Fruit fly (Drosophila melanogaster) whole organism, embryonic: ENCODE results near the gene Syx4.

Experiments used
- Atf6 ChIP-seq: fragments of 200-800 bp; sonication (Bioruptor generic); IDR thresholded peaks from 2 replicates; pipeline ENCODE4 v1.3.6; 2022; ENCODE audit warnings: missing biosample characterization, missing genetic modification characterization
- Bteb2 ChIP-seq: fragments of 200-800 bp; sonication (Bioruptor generic); optimal IDR thresholded peaks from 2 replicates; lab custom pipeline; 2016; ENCODE audit warnings: missing biosample characterization, missing genetic modification characterization
- CG10321 ChIP-seq: fragments of 200-800 bp; sonication (Bioruptor generic); IDR thresholded peaks from 2 replicates; pipeline ENCODE4 v1.3.6; 2022; ENCODE audit warnings: missing biosample characterization, missing genetic modification characterization
- CG11093 ChIP-seq: fragments of 200-800 bp; sonication (Bioruptor generic); IDR thresholded peaks from 3 replicates; pipeline ENCODE4 v1.3.6; 2022; ENCODE audit warnings: missing biosample characterization, missing genetic modification characterization
- CG11504 ChIP-seq: fragments of 200-800 bp; sonication (Bioruptor generic); optimal IDR thresholded peaks from 3 replicates; lab custom pipeline; 2019; ENCODE audit warnings: missing biosample characterization, mild to moderate bottlenecking, missing genetic modification characterization, moderate library complexity
- CG12942 ChIP-seq: fragments of 200-800 bp; sonication (Bioruptor generic); optimal IDR thresholded peaks from 3 replicates; lab custom pipeline; 2016; ENCODE audit warnings: missing biosample characterization, missing genetic modification characterization
- CG13296 ChIP-seq: fragments of 200-800 bp; sonication (Bioruptor generic); optimal IDR thresholded peaks from 3 replicates; lab custom pipeline; 2018; ENCODE audit warnings: missing biosample characterization, mild to moderate bottlenecking, missing genetic modification characterization
- CG14050 ChIP-seq: fragments of 200-800 bp; sonication (Bioruptor generic); IDR thresholded peaks from 3 replicates; pipeline ENCODE4 v1.3.6; 2022; ENCODE audit warnings: missing biosample characterization, missing genetic modification characterization
- CG15269 ChIP-seq: fragments of 200-800 bp; sonication (Bioruptor generic); optimal IDR thresholded peaks from 2 replicates; lab custom pipeline; 2018; ENCODE audit warnings: missing biosample characterization, mild to moderate bottlenecking, missing genetic modification characterization, moderate library complexity
- CG1647 ChIP-seq: fragments of 200-800 bp; sonication (Bioruptor generic); optimal IDR thresholded peaks from 3 replicates; lab custom pipeline; 2016; ENCODE audit warnings: missing biosample characterization, missing genetic modification characterization
- CG17802 ChIP-seq: fragments of 200-800 bp; sonication (Bioruptor generic); optimal IDR thresholded peaks from 2 replicates; lab custom pipeline; 2018; ENCODE audit warnings: missing biosample characterization, mild to moderate bottlenecking, missing genetic modification characterization, moderate library complexity
- CG2202 ChIP-seq: fragments of 200-800 bp; sonication (Bioruptor generic); optimal IDR thresholded peaks from 2 replicates; lab custom pipeline; 2018; ENCODE audit warnings: missing biosample characterization, mild to moderate bottlenecking, missing genetic modification characterization
- CG2678 ChIP-seq: fragments of 200-800 bp; sonication (Bioruptor generic); optimal IDR thresholded peaks from 3 replicates; lab custom pipeline; 2019; ENCODE audit warnings: missing biosample characterization, mild to moderate bottlenecking, missing genetic modification characterization, moderate library complexity
- CG3065 ChIP-seq: fragments of 200-800 bp; sonication (Bioruptor generic); optimal IDR thresholded peaks from 2 replicates; lab custom pipeline; 2016; ENCODE audit warnings: missing biosample characterization, missing genetic modification characterization
- CG31388 ChIP-seq: fragments of 200-800 bp; sonication (Bioruptor generic); optimal IDR thresholded peaks from 2 replicates; lab custom pipeline; 2016; ENCODE audit warnings: missing biosample characterization, missing genetic modification characterization
- CG32532 ChIP-seq: fragments of 200-800 bp; sonication (Bioruptor generic); IDR thresholded peaks from 2 replicates; pipeline ENCODE4 v1.3.6; 2022; ENCODE audit warnings: missing biosample characterization, missing genetic modification characterization
- CG32772 ChIP-seq: fragments of 200-800 bp; sonication (Bioruptor generic); IDR thresholded peaks from 2 replicates; pipeline ENCODE4 v1.3.6; 2022; ENCODE audit warnings: missing biosample characterization, missing genetic modification characterization
- CG3407 ChIP-seq: fragments of 200-800 bp; sonication (Bioruptor generic); optimal IDR thresholded peaks from 2 replicates; lab custom pipeline; 2018; ENCODE audit warnings: missing biosample characterization, mild to moderate bottlenecking, missing genetic modification characterization
- CG3726 ChIP-seq: fragments of 200-800 bp; sonication (Bioruptor generic); IDR thresholded peaks from 3 replicates; pipeline ENCODE4, ENCODE4 v1.3.6; 2022; ENCODE audit warnings: missing biosample characterization, missing genetic modification characterization
- CG3995 ChIP-seq: fragments of 200-800 bp; sonication (Bioruptor generic); optimal IDR thresholded peaks from 3 replicates; lab custom pipeline; 2016; ENCODE audit warnings: missing biosample characterization, missing genetic modification characterization
- CG6683 ChIP-seq: fragments of 200-800 bp; sonication (Bioruptor generic); optimal IDR thresholded peaks from 2 replicates; lab custom pipeline; 2017; ENCODE audit warnings: missing biosample characterization, mild to moderate bottlenecking, missing genetic modification characterization, missing genetic modification reagents
- CG6791 ChIP-seq: fragments of 200-800 bp; sonication (Bioruptor generic); IDR thresholded peaks from 3 replicates; pipeline ENCODE4 v1.3.6; 2022; ENCODE audit warnings: missing biosample characterization, missing genetic modification characterization; ENCODE audit not compliant: partially characterized antibody
- CG6813 ChIP-seq: fragments of 200-800 bp; sonication (Bioruptor generic); optimal IDR thresholded peaks from 2 replicates; lab custom pipeline; 2017; ENCODE audit warnings: missing biosample characterization, missing genetic modification characterization, mild to moderate bottlenecking, moderate library complexity, missing genetic modification reagents
- CG7839 ChIP-seq: fragments of 200-800 bp; sonication (Bioruptor generic); optimal IDR thresholded peaks from 3 replicates; lab custom pipeline; 2018; ENCODE audit warnings: missing biosample characterization, mild to moderate bottlenecking, missing genetic modification characterization, moderate library complexity
- CG9876 ChIP-seq: fragments of 200-800 bp; sonication (Bioruptor generic); optimal IDR thresholded peaks from 2 replicates; lab custom pipeline; 2016; ENCODE audit warnings: missing biosample characterization, missing genetic modification characterization
- Ets97D ChIP-seq: fragments of 200-800 bp; sonication (Bioruptor generic); optimal IDR thresholded peaks from 3 replicates; lab custom pipeline; 2016; ENCODE audit warnings: missing biosample characterization, missing genetic modification characterization
- Hand ChIP-seq: fragments of 200-800 bp; sonication (Bioruptor generic); optimal IDR thresholded peaks from 2 replicates; lab custom pipeline; 2017; ENCODE audit warnings: mild to moderate bottlenecking, missing biosample characterization, missing genetic modification reagents, missing genetic modification characterization
- Hmx ChIP-seq: fragments of 200-800 bp; sonication (Bioruptor generic); optimal IDR thresholded peaks from 2 replicates; lab custom pipeline; 2016; ENCODE audit warnings: missing biosample characterization, missing genetic modification characterization
- Hr3 ChIP-seq: fragments of 200-800 bp; sonication (Bioruptor generic); optimal IDR thresholded peaks from 3 replicates; lab custom pipeline; 2016; ENCODE audit warnings: missing biosample characterization, missing genetic modification characterization
- MESR4 ChIP-seq: fragments of 200-800 bp; sonication (Bioruptor generic); optimal IDR thresholded peaks from 2 replicates; lab custom pipeline; 2018; ENCODE audit warnings: missing biosample characterization, mild to moderate bottlenecking, missing genetic modification characterization, moderate library complexity
- Meics ChIP-seq: fragments of 200-800 bp; sonication (Bioruptor generic); optimal IDR thresholded peaks from 2 replicates; lab custom pipeline; 2017; ENCODE audit warnings: missing biosample characterization, mild to moderate bottlenecking, missing genetic modification characterization
- Scr ChIP-seq: fragments of 200-800 bp; sonication (Bioruptor generic); IDR thresholded peaks from 2 replicates; pipeline ENCODE4 v1.3.6; 2022; ENCODE audit warnings: missing biosample characterization, missing genetic modification characterization; ENCODE audit not compliant: partially characterized antibody
- al ChIP-seq: fragments of 200-800 bp; sonication (Bioruptor generic); IDR thresholded peaks from 2 replicates; pipeline ENCODE4 v1.3.6; 2022; ENCODE audit warnings: missing biosample characterization, missing genetic modification characterization
- bab2 ChIP-seq: fragments of 200-800 bp; sonication (Bioruptor generic); optimal IDR thresholded peaks from 2 replicates; lab custom pipeline; 2016; ENCODE audit warnings: missing biosample characterization, missing genetic modification characterization
- bigmax ChIP-seq: fragments of 200-800 bp; sonication (Bioruptor generic); optimal IDR thresholded peaks from 2 replicates; lab custom pipeline; 2018; ENCODE audit warnings: missing biosample characterization, mild to moderate bottlenecking, missing genetic modification characterization
- dysf ChIP-seq: fragments of 200-800 bp; sonication (Bioruptor generic); IDR thresholded peaks from 3 replicates; pipeline ENCODE4 v1.3.6; 2022; ENCODE audit warnings: missing biosample characterization, missing genetic modification characterization
- en ChIP-seq: fragments of 200-800 bp; sonication (Bioruptor generic); optimal IDR thresholded peaks from 2 replicates; lab custom pipeline; 2016; ENCODE audit warnings: missing biosample characterization, missing genetic modification characterization
- esg ChIP-seq: fragments of 200-800 bp; sonication (Bioruptor generic); conservative IDR thresholded peaks from 2 replicates; pipeline ENCODE4 v1.3.6; 2022; ENCODE audit warnings: missing biosample characterization, missing genetic modification characterization
- grau ChIP-seq: fragments of 200-800 bp; optimal IDR thresholded peaks from 3 replicates; lab custom pipeline; 2019; ENCODE audit warnings: missing biosample characterization, mild to moderate bottlenecking, missing genetic modification characterization, moderate library complexity
- lbe ChIP-seq: fragments of 200-800 bp; sonication (Bioruptor generic); optimal IDR thresholded peaks from 2 replicates; lab custom pipeline; 2016; ENCODE audit warnings: missing biosample characterization, mild to moderate bottlenecking, missing genetic modification characterization
- onecut ChIP-seq: fragments of 200-800 bp; sonication (Bioruptor generic); IDR thresholded peaks from 2 replicates; pipeline ENCODE4 v1.3.6; 2022; ENCODE audit warnings: missing biosample characterization, missing genetic modification characterization
- pan ChIP-seq, 4 experiments: fragments of >200 bp in 3 of 4; fragments of 200-800 bp in 1 of 4; sonication (Bioruptor generic) in 1 of 4; optimal IDR thresholded peaks in 3 of 4; IDR thresholded peaks in 1 of 4; 2 replicates each; pipeline versions ENCODE4 v1.3.6 to Lab custom; 2017 to 2022; ENCODE audit warnings: missing biosample characterization in 2 of 4, missing genetic modification characterization in 2 of 4, mixed read lengths in 1 of 4
- pita ChIP-seq: fragments of 200-800 bp; sonication (Bioruptor generic); optimal IDR thresholded peaks from 2 replicates; lab custom pipeline; 2017; ENCODE audit warnings: missing biosample characterization, mild to moderate bottlenecking, missing genetic modification characterization
- row ChIP-seq: fragments of 200-800 bp; sonication (Bioruptor generic); IDR thresholded peaks from 3 replicates; pipeline ENCODE4 v1.3.6; 2022; ENCODE audit warnings: missing biosample characterization, missing genetic modification characterization
- run ChIP-seq: fragments of 200-800 bp; sonication (Bioruptor generic); optimal IDR thresholded peaks from 3 replicates; lab custom pipeline; 2018; ENCODE audit warnings: missing biosample characterization, mild to moderate bottlenecking, missing genetic modification characterization
- shn ChIP-seq: fragments of 200-800 bp; sonication (Bioruptor generic); optimal IDR thresholded peaks from 3 replicates; lab custom pipeline; 2016; ENCODE audit warnings: missing biosample characterization, missing genetic modification characterization
- sna ChIP-seq: fragments of 200-800 bp; sonication (Bioruptor generic); IDR thresholded peaks from 2 replicates; pipeline ENCODE4 v1.3.6; 2022; ENCODE audit warnings: missing biosample characterization, missing genetic modification characterization; ENCODE audit not compliant: partially characterized antibody
- sr ChIP-seq: fragments of 200-800 bp; sonication (Bioruptor generic); IDR thresholded peaks from 3 replicates; pipeline ENCODE4 v1.3.6; 2022; ENCODE audit warnings: missing biosample characterization, missing genetic modification characterization
- sug ChIP-seq: fragments of 200-800 bp; optimal IDR thresholded peaks from 2 replicates; lab custom pipeline; 2019; ENCODE audit warnings: missing biosample characterization, mild to moderate bottlenecking, missing genetic modification characterization, moderate library complexity
- unpg ChIP-seq: fragments of 200-800 bp; sonication (Bioruptor generic); optimal IDR thresholded peaks from 3 replicates; lab custom pipeline; 2018; ENCODE audit warnings: missing biosample characterization, mild to moderate bottlenecking, missing genetic modification characterization, moderate library complexity

The Syx4 gene

DNA sequence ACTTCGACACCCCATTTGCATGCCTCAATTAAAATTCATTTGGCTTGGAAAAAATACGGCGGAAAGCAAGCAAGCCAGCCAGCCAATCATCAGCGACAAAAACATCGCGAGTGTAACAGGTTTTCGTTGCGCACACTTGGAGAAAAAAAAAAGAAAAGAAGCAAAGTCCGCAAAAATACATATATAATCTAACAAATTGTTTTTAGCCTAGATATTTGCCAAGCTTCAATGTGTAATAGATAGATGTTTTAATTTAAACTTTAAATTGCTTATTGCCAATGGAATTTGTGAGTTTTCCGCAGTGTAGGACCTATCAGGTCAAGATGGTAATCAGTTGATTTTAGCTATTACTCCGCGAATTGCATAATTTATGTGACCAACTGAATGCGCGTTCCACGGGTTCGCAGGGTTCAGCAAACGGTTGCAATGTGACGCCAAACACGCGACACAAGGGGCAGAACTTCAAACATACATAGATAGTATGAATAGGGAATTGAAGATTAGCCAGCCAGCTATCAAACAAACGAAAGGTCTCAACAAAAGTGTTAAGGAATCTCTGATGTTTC is 42.8 kb upstream of the Syx4 start (continued):
- TF ChIP-seq CG31388 (GFP tag; lab: Kevin White, UChicago): peak; percentile 67
- TF ChIP-seq CG6791 (GFP tag; lab: Robert Waterston, UW): no peak
- no peak for TF ChIP-seq Scr
- TF ChIP-seq CG17802 (tag; lab: Kevin White, UChicago): peak; percentile 56
- peak; percentile 91 for TF ChIP-seq unpg (GFP tag; lab: Kevin White, UChicago)
- TF ChIP-seq row: peak; percentile 95
- peak; percentile 49 for TF ChIP-seq CG3407 (GFP tag; lab: Kevin White, UChicago)
- TF ChIP-seq grau (tag; lab: Kevin White, UChicago): peak; percentile 72
- peak; percentile 92 for TF ChIP-seq CG3726 (GFP tag; lab: Robert Waterston, UW)
- TF ChIP-seq sna: no peak
- no peak for TF ChIP-seq pita (GFP tag; lab: Kevin White, UChicago)
- TF ChIP-seq CG11504 (tag; lab: Kevin White, UChicago): peak; percentile 92
- peak; percentile 94 for TF ChIP-seq CG32532 (GFP tag; lab: Robert Waterston, UW)
- TF ChIP-seq bab2 (GFP tag; lab: Kevin White, UChicago): peak; percentile 84
- peak; percentile 54 for TF ChIP-seq run (tag; lab: Kevin White, UChicago)
- peak; percentile 67 for TF ChIP-seq CG3995 (GFP tag; lab: Kevin White, UChicago)
- peak; percentile 94 for TF ChIP-seq Atf6 (GFP tag; lab: Robert Waterston, UW)
- peak; percentile 2 for TF ChIP-seq CG2202 (tag; lab: Kevin White, UChicago)
- TF ChIP-seq CG11093: peak; percentile 82; the same call in 2 of the 3 replicates
- TF ChIP-seq onecut (GFP tag; lab: Robert Waterston, UW): peak; percentile 82
- peak; percentile 81 for TF ChIP-seq CG9876
- TF ChIP-seq CG14050 (GFP tag; lab: Robert Waterston, UW): peak; percentile 89
- peak; percentile 80 for TF ChIP-seq sr (GFP tag; lab: Robert Waterston, UW)
- peak; percentile 90 for TF ChIP-seq CG32772
- TF ChIP-seq bigmax (GFP tag; lab: Kevin White, UChicago): no peak
- no peak for TF ChIP-seq CG3065 (GFP tag; lab: Kevin White, UChicago)
- peak; percentile 91 for TF ChIP-seq Meics (GFP tag; lab: Kevin White, UChicago)
- TF ChIP-seq Hr3 (GFP tag; lab: Kevin White, UChicago): peak; percentile 75
- TF ChIP-seq MESR4: peak; percentile 7
- peak; percentile 93 for TF ChIP-seq CG2678
- peak; percentile 80 for TF ChIP-seq CG6813 (GFP tag; lab: Kevin White, UChicago)
- peak; percentile 60 for TF ChIP-seq Ets97D
- peak; percentile 69 for TF ChIP-seq CG10321
- TF ChIP-seq lbe: peak; percentile 85
- TF ChIP-seq Hmx: peak; percentile 70
- TF ChIP-seq CG15269 (tag; lab: Kevin White, UChicago): peak; percentile 93
- peak; percentile 92 for TF ChIP-seq al (GFP tag; lab: Robert Waterston, UW)
- TF ChIP-seq CG12942 (GFP tag; lab: Kevin White, UChicago): peak; percentile 83
- TF ChIP-seq shn (GFP tag; lab: Kevin White, UChicago): peak; percentile 71
- TF ChIP-seq sug: peak; percentile 14
- peak; percentile 77 for TF ChIP-seq Hand (GFP tag; lab: Kevin White, UChicago)
- no peak for TF ChIP-seq pan (optimal IDR thresholded peaks at IDR 0.05; lab: Kevin White, UChicago)
- TF ChIP-seq pan (GFP tag; optimal IDR thresholded peaks at IDR 0.05 in 1 of 2, IDR thresholded peaks at IDR 0.05 in 1 of 2): peak in 1 of 2 experiments; percentile 95
- TF ChIP-seq CG6683 (GFP tag; lab: Kevin White, UChicago): peak; percentile 68
- peak; percentile 81 for TF ChIP-seq en
- TF ChIP-seq Bteb2 (GFP tag; lab: Kevin White, UChicago): peak; percentile 91
- peak; percentile 87 for TF ChIP-seq CG13296 (GFP tag; lab: Kevin White, UChicago)
- peak; percentile 92 for TF ChIP-seq esg (GFP tag; lab: Robert Waterston, UW)
- peak; percentile 92 for TF ChIP-seq CG7839 (tag; lab: Kevin White, UChicago)
- TF ChIP-seq dysf (GFP tag; lab: Robert Waterston, UW): peak; percentile 96
- peak; percentile 91 for TF ChIP-seq CG1647 (GFP tag; lab: Kevin White, UChicago)
